Worm (Caenorhabditis elegans): ENCODE measurements around the gene cisd-3.1.

Gene cisd-3.1

ce11 chrIII:4525998-4526397 is 16.7 kb upstream of the cisd-3.1 start:
- TF ChIP-seq attf-3 (GFP tag; conservative IDR thresholded peaks at IDR 0.05): no peak
- TF ChIP-seq unc-62 (GFP tag; optimal IDR thresholded peaks at IDR 0.05): no peak
- no peak for TF ChIP-seq madf-10 (tag; optimal IDR thresholded peaks at IDR 0.05)
- TF ChIP-seq lsy-27 (tag; optimal IDR thresholded peaks at IDR 0.05; ENCODE audit: borderline replicate concordance, insufficient read depth): no peak
- TF ChIP-seq ztf-18 (tag; optimal IDR thresholded peaks at IDR 0.05): no peak
- TF ChIP-seq nfya-1 (tag; optimal IDR thresholded peaks at IDR 0.05; ENCODE audit: borderline replicate concordance, insufficient read depth): no peak
- TF ChIP-seq Y53G8AR.9 (GFP tag; conservative IDR thresholded peaks at IDR 0.05): no peak
- no peak for TF ChIP-seq dpl-1 (GFP tag; optimal IDR thresholded peaks at IDR 0.05)
- TF ChIP-seq dox-1 (GFP tag; IDR thresholded peaks at IDR 0.05): no peak
- no peak for TF ChIP-seq Y95B8A.8 (GFP tag; IDR thresholded peaks at IDR 0.05)
- TF ChIP-seq zfh-2 (GFP tag; conservative IDR thresholded peaks at IDR 0.05): no peak

ce11 chrIII:4530968-4531367 is 11.7 kb upstream of the cisd-3.1 start:
- TF ChIP-seq T26A5.8 (tag; optimal IDR thresholded peaks at IDR 0.05) (no peak), dox-1 (GFP tag; IDR thresholded peaks at IDR 0.05) (no peak), repo-1 (tag; optimal IDR thresholded peaks at IDR 0.05) (no peak), akir-1 (GFP tag; optimal IDR thresholded peaks at IDR 0.05) (no peak), lin-26 (GFP tag; IDR thresholded peaks at IDR 0.05) (no peak), hmg-1.2 (GFP tag; IDR thresholded peaks at IDR 0.05) (no peak), nhr-179 (tag; optimal IDR thresholded peaks at IDR 0.05) (no peak), rcor-1 (GFP tag; IDR thresholded peaks at IDR 0.05) (no peak), F37B4.10 (GFP tag; IDR thresholded peaks at IDR 0.05) (no peak), F57A8.1 (GFP tag; optimal IDR thresholded peaks at IDR 0.05) (no peak), ztf-28 (GFP tag; IDR thresholded peaks at IDR 0.05) (no peak), rec-8 (tag; optimal IDR thresholded peaks at IDR 0.05) (no peak), lin-35 (GFP tag; optimal IDR thresholded peaks at IDR 0.05) (no peak), ets-4 (GFP tag; optimal IDR thresholded peaks at IDR 0.05) (no peak), Y53G8AR.9 (GFP tag; conservative IDR thresholded peaks at IDR 0.05) (no peak), F39B2.1 (GFP tag; IDR thresholded peaks at IDR 0.05) (no peak), ekl-4 (GFP tag; IDR thresholded peaks at IDR 0.05) (no peak)

ce11 chrIII:4540604-4541003 is 2.1 kb upstream of the cisd-3.1 start, which contains the start of gene ugt-62:
ugt-62 (minus strand) TSS chrIII:4540623.
- TF ChIP-seq tbp1 (GFP tag; optimal IDR thresholded peaks at IDR 0.05): no peak
- no peak for TF ChIP-seq hmg-20 (GFP tag; IDR thresholded peaks at IDR 0.05)
- TF ChIP-seq nhr-27 (tag; optimal IDR thresholded peaks at IDR 0.05): no peak
- TF ChIP-seq atf-7 (tag; optimal IDR thresholded peaks at IDR 0.05): no peak
- TF ChIP-seq nhr-80 (tag; optimal IDR thresholded peaks at IDR 0.05): peak; percentile 98
- peak; percentile 74 for TF ChIP-seq cebp-1 (GFP tag; IDR thresholded peaks at IDR 0.05)
- no peak for TF ChIP-seq cebp-1 (tag; optimal IDR thresholded peaks at IDR 0.05)
- no peak for TF ChIP-seq F52B5.7 (tag; optimal IDR thresholded peaks at IDR 0.05)
- TF ChIP-seq F57A8.1 (GFP tag; optimal IDR thresholded peaks at IDR 0.05): no peak
- no peak for TF ChIP-seq F57C9.4 (tag; optimal IDR thresholded peaks at IDR 0.05)
- TF ChIP-seq ceh-100 (GFP tag; IDR thresholded peaks at IDR 0.05): no peak
- no peak for TF ChIP-seq Y67H2A.10 (GFP tag; conservative IDR thresholded peaks at IDR 0.05)
- TF ChIP-seq lin-40 (tag; optimal IDR thresholded peaks at IDR 0.05): no peak
- no peak for TF ChIP-seq Y79H2A.3 (GFP tag; conservative IDR thresholded peaks at IDR 0.05)
